Worm (Caenorhabditis elegans): ENCODE data around the gene C50D2.1.

DNA sequence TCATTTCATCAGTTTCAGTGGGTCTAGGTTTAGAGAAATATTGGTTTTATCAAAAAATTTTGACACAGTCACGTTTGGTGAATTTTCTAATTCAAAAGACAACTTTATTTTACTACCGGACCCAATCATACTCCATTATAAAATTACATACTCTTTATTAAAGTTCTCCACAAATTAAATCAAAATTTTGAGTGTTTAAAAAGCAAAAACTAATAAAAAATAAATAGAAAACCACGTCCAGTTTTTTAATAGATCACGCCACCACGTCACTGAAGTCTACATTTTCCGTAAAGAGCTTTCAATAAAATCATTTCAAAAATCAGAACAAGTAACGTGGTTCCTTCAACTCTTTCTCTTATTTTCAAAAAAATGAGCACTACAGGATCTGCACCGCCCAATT lies 5.5 kb upstream of the C50D2.1 start, which contains the start of gene txt-1:
- TF ChIP-seq dao-5 (tag; optimal IDR thresholded peaks at IDR 0.05) (no peak), him-1 (tag; optimal IDR thresholded peaks at IDR 0.05) (no peak)

Data from whole organism, L4/young adult.